Fruit fly (Drosophila melanogaster) whole organism, wandering third instar larva: ENCODE results near the gene CG13097.

Experiments used
- CrebA ChIP-seq: fragments of 200-800 bp; sonication (Bioruptor generic); optimal IDR thresholded peaks from 2 replicates; lab custom pipeline; 2016; ENCODE audit warnings: missing biosample characterization, mild to moderate bottlenecking, missing genetic modification characterization, borderline replicate concordance
- Dfd ChIP-seq: fragments of >200 bp; optimal IDR thresholded peaks from 2 replicates; lab custom pipeline; 2017; ENCODE audit warnings: missing biosample characterization, missing genetic modification characterization
- OdsH ChIP-seq: fragments of 200-800 bp; sonication (Bioruptor generic); optimal IDR thresholded peaks from 2 replicates; lab custom pipeline; 2016; ENCODE audit warnings: missing biosample characterization, mild to moderate bottlenecking, missing genetic modification characterization

dm6 chr2L:8533632-8534031, 19.0 kb upstream of the CG13097 start:
- TF ChIP-seq CrebA (no peak), Dfd (no peak), OdsH (GFP tag; lab: Kevin White, UChicago) (no peak)
